Worm (Caenorhabditis elegans): ENCODE data around the gene C45B11.9.

Gene C45B11.9

ce11 chrV:11011807-11012206 lies 28.3 kb upstream of the C45B11.9 start:
- TF ChIP-seq efl-1 (optimal IDR thresholded peaks at IDR 0.05) (no peak), efl-1 (GFP tag; optimal IDR thresholded peaks at IDR 0.05 in 1 of 2) (peak in 1 of 2 experiments; percentile 90), swsn-7 (tag; optimal IDR thresholded peaks at IDR 0.05) (no peak)

ce11 chrV:11012419-11012818 lies 27.7 kb upstream of the C45B11.9 start, which contains the start of gene C13G3.1:
Gene C13G3.1 (minus strand): TSS chrV:11012465.
- no peak for TF ChIP-seq ceh-63 (GFP tag; optimal IDR thresholded peaks at IDR 0.05)
- no peak for TF ChIP-seq ceh-8 (GFP tag; optimal IDR thresholded peaks at IDR 0.05)
- no peak for TF ChIP-seq mdl-1 (tag; optimal IDR thresholded peaks at IDR 0.05)
- peak; percentile 35 for TF ChIP-seq nhr-71 (tag; optimal IDR thresholded peaks at IDR 0.05)
- TF ChIP-seq nhr-84 (tag; optimal IDR thresholded peaks at IDR 0.05) = no peak
- TF ChIP-seq efl-1 (optimal IDR thresholded peaks at IDR 0.05) = no peak
- TF ChIP-seq efl-1 (GFP tag; optimal IDR thresholded peaks at IDR 0.05 in 1 of 2) = peak in 1 of 2 experiments; percentile 24
- no peak for TF ChIP-seq aly-2 (tag; optimal IDR thresholded peaks at IDR 0.05)
- no peak for TF ChIP-seq nhr-90 (tag; optimal IDR thresholded peaks at IDR 0.05; ENCODE audit: poor library complexity)
- peak; percentile 14 for TF ChIP-seq nhr-20 (tag; optimal IDR thresholded peaks at IDR 0.05)
- TF ChIP-seq nhr-76 (tag; optimal IDR thresholded peaks at IDR 0.05) = no peak
- no peak for TF ChIP-seq efl-3 (GFP tag; optimal IDR thresholded peaks at IDR 0.05)
- peak; percentile 30 for TF ChIP-seq fkh-8 (tag; optimal IDR thresholded peaks at IDR 0.05)
- TF ChIP-seq unc-62 (GFP tag; optimal IDR thresholded peaks at IDR 0.05) = no peak
- TF ChIP-seq nhr-237 (tag; optimal IDR thresholded peaks at IDR 0.05) = no peak
- TF ChIP-seq unc-86 (tag; optimal IDR thresholded peaks at IDR 0.05) = no peak
- TF ChIP-seq nhr-85 (tag) = peak; percentile 68
- no peak for TF ChIP-seq Y116A8C.19 (tag; optimal IDR thresholded peaks at IDR 0.05; ENCODE audit: borderline replicate concordance)
- peak; percentile 38 for TF ChIP-seq nhr-47 (tag; optimal IDR thresholded peaks at IDR 0.05)
- TF ChIP-seq snpc-4 (tag; optimal IDR thresholded peaks at IDR 0.05) = no peak

- TF ChIP-seq lin-39 (tag; optimal IDR thresholded peaks at IDR 0.05) = no peak
- no peak for TF ChIP-seq Y116A8C.19 (tag; optimal IDR thresholded peaks at IDR 0.05; ENCODE audit: borderline replicate concordance)
- TF ChIP-seq pax-3 (tag; optimal IDR thresholded peaks at IDR 0.05) = no peak
- no peak for TF ChIP-seq elt-3 (tag; optimal IDR thresholded peaks at IDR 0.05)
- no peak for TF ChIP-seq nhr-12 (tag; optimal IDR thresholded peaks at IDR 0.05)
Observed at ce11 chrV:11013179-11013578, 26.9 kb upstream of the C45B11.9 start.

- TF ChIP-seq isw-1 (GFP tag; IDR thresholded peaks at IDR 0.05) = no peak
- no peak for TF ChIP-seq fos-1 (tag; optimal IDR thresholded peaks at IDR 0.05)
- TF ChIP-seq tbx-2 (tag; optimal IDR thresholded peaks at IDR 0.05) = no peak
- TF ChIP-seq swsn-7 (tag; optimal IDR thresholded peaks at IDR 0.05) = no peak
- peak; percentile 33 for TF ChIP-seq nhr-71 (tag; optimal IDR thresholded peaks at IDR 0.05)
- TF ChIP-seq lin-15B (tag; optimal IDR thresholded peaks at IDR 0.05) = no peak
- no peak for TF ChIP-seq nhr-85 (tag)
- TF ChIP-seq ceh-8 (GFP tag; optimal IDR thresholded peaks at IDR 0.05) = no peak
- no peak for TF ChIP-seq fkh-10 (GFP tag; optimal IDR thresholded peaks at IDR 0.05)
- peak; percentile 4 for TF ChIP-seq nhr-47 (tag; optimal IDR thresholded peaks at IDR 0.05)
- TF ChIP-seq mef-2 (tag; optimal IDR thresholded peaks at IDR 0.05) = no peak
- TF ChIP-seq zag-1 (tag; optimal IDR thresholded peaks at IDR 0.05) = no peak
- TF ChIP-seq sup-37 (GFP tag; optimal IDR thresholded peaks at IDR 0.05) = no peak
- no peak for TF ChIP-seq efl-1 (optimal IDR thresholded peaks at IDR 0.05)
- TF ChIP-seq efl-1 (GFP tag; optimal IDR thresholded peaks at IDR 0.05 in 1 of 2) = no peak
- TF ChIP-seq ztf-11 (tag; optimal IDR thresholded peaks at IDR 0.05) = no peak
- no peak for TF ChIP-seq egl-13 (tag; optimal IDR thresholded peaks at IDR 0.05)
- TF ChIP-seq skn-1 (tag; optimal IDR thresholded peaks at IDR 0.05) = no peak
- no peak for TF ChIP-seq elt-3 (tag; optimal IDR thresholded peaks at IDR 0.05)
- no peak for TF ChIP-seq lsy-2 (tag; optimal IDR thresholded peaks at IDR 0.05)
- TF ChIP-seq nhr-237 (tag; optimal IDR thresholded peaks at IDR 0.05) = no peak
- TF ChIP-seq hlh-4 (tag; optimal IDR thresholded peaks at IDR 0.05) = peak; percentile 91
- no peak for TF ChIP-seq nhr-76 (tag; optimal IDR thresholded peaks at IDR 0.05)
- TF ChIP-seq hlh-17 (GFP tag; optimal IDR thresholded peaks at IDR 0.05; ENCODE audit: borderline replicate concordance) = no peak
- no peak for TF ChIP-seq ets-5 (GFP tag; IDR thresholded peaks at IDR 0.05)
Observed at ce11 chrV:11014758-11015157, 25.4 kb upstream of the C45B11.9 start.
